Fruit fly (Drosophila melanogaster): ENCODE data around the gene CG14610.

CG14610 gene

dm6 chr3R:7144245-7144904 lies at the start of gene CG14610, which contains the start of gene CG2656 (continued):
- TF ChIP-seq zf30C (GFP tag; optimal IDR thresholded peaks at IDR 0.05) (no peak), CG13123 (GFP tag; optimal IDR thresholded peaks at IDR 0.05) (peak; percentile 68), Taf1 (GFP tag; IDR thresholded peaks at IDR 0.05) (peak; percentile 31; the same call in 1 of the 2 replicates), CG32532 (GFP tag; IDR thresholded peaks at IDR 0.05) (peak; percentile 71), Hand (GFP tag; optimal IDR thresholded peaks at IDR 0.05) (no peak), salm (tag; optimal IDR thresholded peaks at IDR 0.05) (no peak), CkIIα-i1 (GFP tag; IDR thresholded peaks at IDR 0.05) (no peak), wdn (GFP tag; IDR thresholded peaks at IDR 0.05) (0 out of 2 replicates have a peak, but pooled peaks have one; percentile 44), CG10543 (GFP tag; optimal IDR thresholded peaks at IDR 0.05) (no peak), GATAe (GFP tag; conservative IDR thresholded peaks at IDR 0.05) (no peak), CG15601 (tag; optimal IDR thresholded peaks at IDR 0.05) (no peak), CHES-1-like (GFP tag; optimal IDR thresholded peaks at IDR 0.05) (peak; percentile 82), CG7963 (GFP tag; IDR thresholded peaks at IDR 0.05; ENCODE audit: partially characterized antibody) (peak; percentile 49; the same call in 2 of the 3 replicates), unc-4 (GFP tag; IDR thresholded peaks at IDR 0.05; ENCODE audit: partially characterized antibody) (peak; percentile 58), fru (optimal IDR thresholded peaks at IDR 0.05) (no peak), fd3F (GFP tag; optimal IDR thresholded peaks at IDR 0.05) (peak; percentile 34), CG1602 (GFP tag; optimal IDR thresholded peaks at IDR 0.05) (peak; percentile 80), ap (GFP tag; IDR thresholded peaks at IDR 0.05) (no peak), CG7372 (GFP tag; IDR thresholded peaks at IDR 0.05) (no peak), Asciz (GFP tag; optimal IDR thresholded peaks at IDR 0.05) (no peak), dysf (GFP tag; IDR thresholded peaks at IDR 0.05) (0 out of 3 replicates have a peak, but pooled peaks have one; percentile 42), pb (GFP tag; optimal IDR thresholded peaks at IDR 0.05) (peak; percentile 77), CG4854 (GFP tag; optimal IDR thresholded peaks at IDR 0.05) (peak; percentile 62), Jarid2 (GFP tag; optimal IDR thresholded peaks at IDR 0.05) (peak; percentile 19), CG3407 (GFP tag; optimal IDR thresholded peaks at IDR 0.05) (peak; percentile 36), ato (GFP tag; IDR thresholded peaks at IDR 0.05; ENCODE audit: partially characterized antibody) (0 out of 2 replicates have a peak, but pooled peaks have one; percentile 38), org-1 (GFP tag; optimal IDR thresholded peaks at IDR 0.05) (peak; percentile 43), row (GFP tag; IDR thresholded peaks at IDR 0.05) (peak; percentile 48), CG11247 (GFP tag; IDR thresholded peaks at IDR 0.05) (peak; percentile 64), Hr78 (GFP tag; optimal IDR thresholded peaks at IDR 0.05) (no peak), Rx (GFP tag; IDR thresholded peaks at IDR 0.05) (peak; percentile 38; the same call in 1 of the 2 replicates), unpg (GFP tag; optimal IDR thresholded peaks at IDR 0.05) (peak; percentile 54), CG14710 (tag; optimal IDR thresholded peaks at IDR 0.05) (peak; percentile 67), cg (GFP tag; optimal IDR thresholded peaks at IDR 0.05) (no peak), E2f2 (GFP tag; IDR thresholded peaks at IDR 0.05) (peak; percentile 100), ATbp (GFP tag; optimal IDR thresholded peaks at IDR 0.05) (peak; percentile 53), zfh1 (GFP tag; IDR thresholded peaks at IDR 0.05) (peak; percentile 88), sqz (GFP tag; optimal IDR thresholded peaks at IDR 0.05) (no peak), CG9797 (GFP tag; optimal IDR thresholded peaks at IDR 0.05) (peak; percentile 39), sens (GFP tag) (peak; percentile 96), CG32767 (GFP tag; IDR thresholded peaks at IDR 0.05) (no peak)
